Fruit fly (Drosophila melanogaster) S2 (cell line): ENCODE data around the gene CG17167.

ENCODE experiments used
- CG8478 ChIP-seq: fragments of >200 bp; optimal IDR thresholded peaks from 2 replicates; lab custom pipeline; 2018
- CTCF ChIP-seq, 2 experiments: fragments of >200 bp; optimal IDR thresholded peaks; 2 replicates each; lab custom pipeline; 2018

- TF ChIP-seq CTCF (optimal IDR thresholded peaks at IDR 0.05; lab: Kevin White, UChicago) (peak; percentile 76 to 77), CG8478 (no peak)
Observed at dm6 chrX:23089087-23089732, 21.1 kb downstream of the CG17167 start.
